Fruit fly (Drosophila melanogaster) S2 (cell line): ENCODE measurements around the gene CG2006.

Experiments
- CG8478 ChIP-seq: fragments of >200 bp; optimal IDR thresholded peaks from 2 replicates; lab custom pipeline; 2018
- CTCF ChIP-seq, 2 experiments: fragments of >200 bp; optimal IDR thresholded peaks; 2 replicates each; lab custom pipeline; 2018

DNA sequence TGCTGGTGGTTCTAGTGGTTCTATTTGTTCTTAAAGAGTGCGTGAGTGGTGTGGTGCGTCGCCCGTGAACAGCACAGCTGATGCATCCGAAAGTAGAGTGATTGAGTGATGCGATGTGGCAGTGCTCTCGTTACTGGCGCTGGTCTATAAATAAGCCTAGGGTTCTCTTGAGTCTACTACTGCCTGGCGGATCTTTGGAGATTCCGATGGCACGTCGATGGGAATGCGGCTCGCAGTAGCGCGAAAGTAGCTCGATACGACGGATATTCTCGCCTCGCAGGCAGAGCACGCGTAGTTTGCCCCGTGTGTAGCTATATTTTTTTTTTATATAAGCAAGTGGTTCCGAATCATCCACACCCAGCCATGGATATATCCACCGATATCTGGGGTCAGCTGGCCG, 7.0 kb downstream of the CG2006 start:
- TF ChIP-seq CTCF (optimal IDR thresholded peaks at IDR 0.05; lab: Kevin White, UChicago) (no peak), CG8478 (lab: Kevin White, UChicago) (no peak)
